Fruit fly (Drosophila melanogaster): Measurements from ENCODE around the gene CG12496.
A peak's percentile ranks its signal among the peaks of the same experiment; 100 is the strongest.

The CG12496 gene

dm6 chrX:2447750-2448299 is 37.1 kb upstream of the CG12496 start, which contains the start of gene z (continued):
- TF ChIP-seq bigmax (GFP tag; optimal IDR thresholded peaks at IDR 0.05) (no peak), CG6254 (GFP tag; optimal IDR thresholded peaks at IDR 0.05) (no peak), toy (GFP tag; IDR thresholded peaks at IDR 0.05) (no peak), scrt (GFP tag; optimal IDR thresholded peaks at IDR 0.05) (peak; percentile 3), CoRest (tag; optimal IDR thresholded peaks at IDR 0.05) (peak; percentile 21), sens (GFP tag) (peak; percentile 83), hb (GFP tag; IDR thresholded peaks at IDR 0.05; ENCODE audit: partially characterized antibody) (peak; percentile 91), CG12104 (GFP tag; optimal IDR thresholded peaks at IDR 0.05) (no peak), Hsf (GFP tag; optimal IDR thresholded peaks at IDR 0.05) (no peak), CG3726 (GFP tag; IDR thresholded peaks at IDR 0.05) (no peak), Dp (GFP tag; optimal IDR thresholded peaks at IDR 0.05) (peak; percentile 72), CG5953 (GFP tag; IDR thresholded peaks at IDR 0.05) (no peak), Meics (GFP tag; optimal IDR thresholded peaks at IDR 0.05) (no peak), Neu2 (GFP tag; optimal IDR thresholded peaks at IDR 0.05; ENCODE audit: borderline replicate concordance) (no peak), dpn (GFP tag; optimal IDR thresholded peaks at IDR 0.05) (peak; percentile 19 to 28), CG30431 (GFP tag; optimal IDR thresholded peaks at IDR 0.05) (no peak), hth (optimal IDR thresholded peaks at IDR 0.05) (no peak), B-H2 (GFP tag; optimal IDR thresholded peaks at IDR 0.05) (no peak), lbe (GFP tag; optimal IDR thresholded peaks at IDR 0.05) (no peak), Scr (GFP tag; IDR thresholded peaks at IDR 0.05; ENCODE audit: partially characterized antibody) (peak; percentile 93), CG1602 (GFP tag; optimal IDR thresholded peaks at IDR 0.05) (no peak), Rfx (GFP tag; IDR thresholded peaks at IDR 0.05) (0 out of 2 replicates have a peak, but pooled peaks have one; percentile 28), CG7357 (GFP tag; IDR thresholded peaks at IDR 0.05) (no peak), CG3838 (GFP tag; optimal IDR thresholded peaks at IDR 0.05) (no peak), row (GFP tag; IDR thresholded peaks at IDR 0.05) (peak; percentile 27; the same call in 1 of the 3 replicates), gfzf (GFP tag; optimal IDR thresholded peaks at IDR 0.05) (peak; percentile 1), CG2120 (GFP tag; optimal IDR thresholded peaks at IDR 0.05) (peak; percentile 47), tna (GFP tag; IDR thresholded peaks at IDR 0.05; ENCODE audit: partially characterized antibody) (peak; percentile 79), MESR4 (GFP tag; optimal IDR thresholded peaks at IDR 0.05) (peak; percentile 95), cg (GFP tag; optimal IDR thresholded peaks at IDR 0.05) (peak; percentile 99), CG12155 (GFP tag; optimal IDR thresholded peaks at IDR 0.05) (no peak), bbx (GFP tag; IDR thresholded peaks at IDR 0.05; ENCODE audit: partially characterized antibody) (peak; percentile 92), grn (GFP tag; optimal IDR thresholded peaks at IDR 0.05) (no peak), CG10267 (tag; optimal IDR thresholded peaks at IDR 0.05) (peak; percentile 54), CG34422 (GFP tag; IDR thresholded peaks at IDR 0.05) (peak; percentile 53; the same call in 1 of the 3 replicates)

- TF ChIP-seq ci (GFP tag; IDR thresholded peaks at IDR 0.05) (0 out of 3 replicates have a peak, but pooled peaks have one; percentile 38), E2f1 (GFP tag; IDR thresholded peaks at IDR 0.05) (no peak), chn (GFP tag; optimal IDR thresholded peaks at IDR 0.05) (no peak), Side (GFP tag; optimal IDR thresholded peaks at IDR 0.05) (peak; percentile 28), sob (GFP tag; IDR thresholded peaks at IDR 0.05) (no peak), CG15073 (GFP tag; optimal IDR thresholded peaks at IDR 0.05) (no peak), Mes4 (GFP tag; optimal IDR thresholded peaks at IDR 0.05) (no peak), oc (tag; optimal IDR thresholded peaks at IDR 0.05) (no peak), p53 (GFP tag; optimal IDR thresholded peaks at IDR 0.05) (peak; percentile 7), CG4360 (GFP tag; IDR thresholded peaks at IDR 0.05) (no peak), CG4424 (GFP tag; optimal IDR thresholded peaks at IDR 0.05) (no peak), z (GFP tag; IDR thresholded peaks at IDR 0.05) (no peak), trem (tag; optimal IDR thresholded peaks at IDR 0.05) (peak; percentile 85), esg (GFP tag; conservative IDR thresholded peaks at IDR 0.05) (no peak), crol (GFP tag; IDR thresholded peaks at IDR 0.05) (no peak), B-H1 (GFP tag; IDR thresholded peaks at IDR 0.05) (no peak), tin (GFP tag; optimal IDR thresholded peaks at IDR 0.05) (no peak), dm (GFP tag; optimal IDR thresholded peaks at IDR 0.05) (peak; percentile 71), Oli (tag; optimal IDR thresholded peaks at IDR 0.05) (no peak)
Measured at dm6 chrX:2443798-2444197, 33.1 kb upstream of the CG12496 start, which contains the start of gene tko. TSS of gene tko (minus strand) at chrX:2443976.

All from whole organism, embryonic.